Fruit fly (Drosophila melanogaster): ENCODE results near the gene HGTX.

- no peak for TF ChIP-seq fru (GFP tag; optimal IDR thresholded peaks at IDR 0.05)
- peak; percentile 74 for TF ChIP-seq Hnf4 (GFP tag; optimal IDR thresholded peaks at IDR 0.05)
- TF ChIP-seq sage (GFP tag; optimal IDR thresholded peaks at IDR 0.05) = no peak
These were observed 34.9 kb downstream of the HGTX start for dm6 chr3L:14564404-14564803.

Measured in whole organism, wandering third instar larva.